Worm (Caenorhabditis elegans) whole organism, midembryonic: Measurements from ENCODE around the gene C06H5.6.
"Not testable (repeated sequence)": the region's sequence is repeated elsewhere in the genome, so short reads cannot be mapped to it uniquely, and the experiment has no call there.

Experiments
- T22C8.4 ChIP-seq: fragments of 200-800 bp; sonication (Bioruptor generic); IDR thresholded peaks from 2 replicates; pipeline ENCODE4 v1.3.6; 2022; ENCODE audit warnings: missing genetic modification characterization, missing compliant biosample characterization
- cog-1 ChIP-seq: sonication (generic microtip); optimal IDR thresholded peaks from 2 replicates; lab custom pipeline; 2016; ENCODE audit warnings: missing genetic modification characterization, missing compliant biosample characterization
- flt-1 ChIP-seq: fragments of 200-800 bp; sonication (Bioruptor generic); IDR thresholded peaks from 2 replicates; pipeline ENCODE4 v1.3.6; 2022; ENCODE audit warnings: missing genetic modification characterization, missing compliant biosample characterization
- klf-2 ChIP-seq: fragments of 200-800 bp; sonication (Bioruptor generic); conservative IDR thresholded peaks from 2 replicates; pipeline ENCODE4 v1.3.6; 2022; ENCODE audit warnings: missing genetic modification reagents, missing genetic modification characterization, missing compliant biosample characterization
- med-1 ChIP-seq: sonication (generic microtip); optimal IDR thresholded peaks from 2 replicates; lab custom pipeline; 2017; ENCODE audit warnings: missing genetic modification characterization, mild to moderate bottlenecking, missing compliant biosample characterization, antibody characterized with exemption, missing genetic modification reagents; ENCODE audit not compliant: insufficient read depth
- ref-1 ChIP-seq: fragments of 200-800 bp; sonication (Bioruptor generic); conservative IDR thresholded peaks from 2 replicates; pipeline ENCODE4 v1.3.6; 2022; ENCODE audit warnings: missing genetic modification reagents, missing genetic modification characterization, missing compliant biosample characterization
- tab-1 ChIP-seq: fragments of 200-800 bp; sonication (Bioruptor generic); IDR thresholded peaks from 2 replicates; pipeline ENCODE4 v1.3.6; 2022; ENCODE audit warnings: missing genetic modification characterization, missing compliant biosample characterization
- ztf-23 ChIP-seq: fragments of 200-800 bp; sonication (Bioruptor generic); IDR thresholded peaks from 2 replicates; pipeline ENCODE4 v1.3.6; 2022; ENCODE audit warnings: missing genetic modification reagents, missing genetic modification characterization, missing compliant biosample characterization
- ztf-29 ChIP-seq: fragments of 200-800 bp; sonication (Bioruptor generic); IDR thresholded peaks from 2 replicates; pipeline ENCODE4 v1.3.6; 2022; ENCODE audit warnings: missing genetic modification reagents, missing genetic modification characterization, missing compliant biosample characterization

C06H5.6 gene

DNA sequence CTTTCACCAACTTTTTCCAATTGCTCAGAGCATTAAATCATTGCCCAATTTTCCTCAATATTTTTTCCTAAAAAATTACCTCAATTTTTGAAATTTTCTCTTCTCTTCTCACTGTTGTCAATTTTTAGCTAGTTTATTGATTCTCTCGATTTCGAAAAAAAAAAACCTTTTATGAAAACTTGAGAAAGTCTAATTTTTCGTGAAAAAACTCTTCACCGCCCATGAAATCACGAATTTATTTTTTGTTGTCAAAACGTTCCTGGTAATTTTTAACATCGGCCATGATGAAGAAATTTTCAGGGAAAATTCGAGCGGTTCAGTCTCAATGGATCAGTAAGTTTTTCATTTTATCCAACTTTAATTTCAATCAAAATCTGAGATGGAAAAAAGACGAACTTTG, 10.7 kb upstream of the C06H5.6 start, which contains the start of gene fbxa-157:
fbxa-157 (plus strand) TSS at position 301 of the 400 bp plus-strand sequence.
- TF ChIP-seq med-1 (GFP tag; lab: Kevin White, UChicago) = no peak
- TF ChIP-seq tab-1 (GFP tag; lab: Robert Waterston, UW) = no peak
- no peak for TF ChIP-seq cog-1 (tag; lab: Kevin White, UChicago)
- TF ChIP-seq ref-1 (GFP tag; lab: Robert Waterston, UW) = no peak
- TF ChIP-seq T22C8.4 (GFP tag; lab: Robert Waterston, UW) = no peak
- TF ChIP-seq ztf-29 (GFP tag; lab: Robert Waterston, UW) = no peak
- no peak for TF ChIP-seq flt-1 (GFP tag; lab: Robert Waterston, UW)
- no peak for TF ChIP-seq klf-2 (GFP tag; lab: Robert Waterston, UW)
- TF ChIP-seq ztf-23 (GFP tag; lab: Robert Waterston, UW) = no peak

DNA sequence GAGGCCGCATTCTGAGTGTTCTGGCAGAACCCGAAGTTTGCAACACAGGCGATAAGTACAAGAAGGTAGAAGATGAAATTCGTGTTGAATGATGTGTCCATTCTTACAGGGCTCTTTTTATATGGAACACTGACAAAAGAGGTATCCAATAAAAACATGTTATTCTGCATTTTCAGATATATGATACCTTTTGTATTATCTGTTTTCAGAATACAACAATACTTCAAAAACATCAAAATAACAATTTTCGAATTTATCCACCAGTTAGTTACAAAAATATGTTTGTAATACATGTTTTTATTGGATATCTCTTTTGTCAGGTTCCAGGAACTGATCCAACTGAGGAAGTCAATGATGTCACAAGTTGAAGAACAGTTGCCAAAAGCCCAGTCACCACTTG, 8.9 kb upstream of the C06H5.6 start, which contains the start of gene C06H5.13:
C06H5.13 (minus strand) TSS at position 101 of the 400 bp plus-strand sequence.
- TF ChIP-seq ztf-29, klf-2, ref-1 (GFP tag; lab: Robert Waterston, UW): not testable (repeated sequence)

ce11 chrV:17896736-17897353, 8.1 kb upstream of the C06H5.6 start, which contains the start of gene fbxa-156:
Gene fbxa-156 (minus strand): TSS chrV:17896786.
- no peak for TF ChIP-seq ztf-23 (GFP tag; lab: Robert Waterston, UW)
- no peak for TF ChIP-seq flt-1 (GFP tag; lab: Robert Waterston, UW)
- TF ChIP-seq klf-2 (GFP tag; lab: Robert Waterston, UW) = no peak
- TF ChIP-seq ref-1 (GFP tag; lab: Robert Waterston, UW) = no peak
- no peak for TF ChIP-seq tab-1 (GFP tag; lab: Robert Waterston, UW)
- no peak for TF ChIP-seq T22C8.4 (GFP tag; lab: Robert Waterston, UW)
- no peak for TF ChIP-seq ztf-29 (GFP tag; lab: Robert Waterston, UW)
- TF ChIP-seq cog-1 (tag; lab: Kevin White, UChicago) = no peak

ce11 chrV:17894485-17894884, 5.7 kb upstream of the C06H5.6 start, which contains the start of gene C06H5.12:
Gene C06H5.12 (plus strand): TSS chrV:17894785.
- not testable (repeated sequence) for TF ChIP-seq ztf-23, T22C8.4, ref-1 (GFP tag; lab: Robert Waterston, UW)

DNA sequence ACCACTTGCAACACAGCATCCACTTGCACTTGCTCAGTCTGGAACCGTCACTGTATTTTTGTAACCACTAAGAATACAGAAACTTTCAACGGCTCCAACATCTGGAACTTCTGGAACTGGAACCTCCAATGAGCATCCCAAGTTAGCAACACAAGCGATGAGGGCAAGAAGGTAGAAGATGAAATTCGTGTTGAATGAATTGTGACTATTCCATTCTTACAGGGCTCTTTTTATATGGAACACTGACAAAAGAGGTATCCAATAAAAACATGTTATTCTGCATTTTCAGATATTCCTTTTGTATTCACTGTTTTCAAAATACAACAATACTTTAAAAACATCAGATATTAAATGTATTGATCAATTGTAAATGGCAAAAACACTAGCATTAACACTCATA, 5.2 kb upstream of the C06H5.6 start, which contains the start of gene C06H5.11:
C06H5.11 (minus strand) TSS at position 101 of the 400 bp plus-strand sequence.
- not testable (repeated sequence) for TF ChIP-seq T22C8.4 (GFP tag; lab: Robert Waterston, UW); med-1 (GFP tag; lab: Kevin White, UChicago); ref-1 (GFP tag; lab: Robert Waterston, UW)

ce11 chrV:17891317-17891716, 2.5 kb upstream of the C06H5.6 start:
- TF ChIP-seq ref-1 (GFP tag; lab: Robert Waterston, UW) = no peak
- no peak for TF ChIP-seq flt-1 (GFP tag; lab: Robert Waterston, UW)
- TF ChIP-seq med-1 (GFP tag; lab: Kevin White, UChicago) = no peak
- TF ChIP-seq ztf-29 (GFP tag; lab: Robert Waterston, UW) = no peak
- TF ChIP-seq T22C8.4 (GFP tag; lab: Robert Waterston, UW) = no peak
- TF ChIP-seq tab-1 (GFP tag; lab: Robert Waterston, UW) = no peak
- no peak for TF ChIP-seq ztf-23 (GFP tag; lab: Robert Waterston, UW)
- no peak for TF ChIP-seq cog-1 (tag; lab: Kevin White, UChicago)

ce11 chrV:17871049-17871448, 17.7 kb downstream of the C06H5.6 start, which contains the start of gene phf-14:
Gene phf-14 (plus strand): TSS chrV:17871393.
- TF ChIP-seq med-1 (GFP tag; lab: Kevin White, UChicago) = no peak
- TF ChIP-seq ztf-23 (GFP tag; lab: Robert Waterston, UW) = no peak
- TF ChIP-seq ref-1 (GFP tag; lab: Robert Waterston, UW) = no peak
- no peak for TF ChIP-seq flt-1 (GFP tag; lab: Robert Waterston, UW)

DNA sequence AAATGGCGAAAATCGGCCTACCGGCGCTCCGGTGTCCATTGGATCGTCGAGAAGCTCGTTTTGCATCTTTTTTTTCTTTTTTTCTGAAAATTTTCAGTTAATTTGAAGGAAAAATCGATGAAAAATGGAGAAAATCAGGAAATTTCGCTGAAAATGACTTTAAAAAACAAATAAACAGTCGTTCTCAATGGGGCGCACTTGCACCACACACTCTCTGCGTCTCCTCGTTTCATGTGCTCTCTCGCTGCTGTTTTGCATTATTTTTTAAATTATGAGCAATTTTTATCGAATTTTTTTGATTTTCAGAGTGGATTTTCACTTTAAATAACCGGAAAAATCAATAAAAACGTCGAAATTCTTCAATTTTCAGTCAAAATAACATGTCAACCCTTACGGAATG, 18.2 kb downstream of the C06H5.6 start, which contains the start of gene csn-1:
csn-1 (minus strand) TSS at position 83 of the 400 bp plus-strand sequence.
- TF ChIP-seq tab-1 (GFP tag; lab: Robert Waterston, UW) (no peak), flt-1 (GFP tag; lab: Robert Waterston, UW) (no peak), klf-2 (GFP tag; lab: Robert Waterston, UW) (no peak), med-1 (GFP tag; lab: Kevin White, UChicago) (no peak), ztf-29 (GFP tag; lab: Robert Waterston, UW) (no peak), ref-1 (GFP tag; lab: Robert Waterston, UW) (no peak), T22C8.4 (GFP tag; lab: Robert Waterston, UW) (no peak), ztf-23 (GFP tag; lab: Robert Waterston, UW) (no peak), cog-1 (tag; lab: Kevin White, UChicago) (no peak)

- TF ChIP-seq cog-1 (tag; lab: Kevin White, UChicago); klf-2 (GFP tag; lab: Robert Waterston, UW); T22C8.4 (GFP tag; lab: Robert Waterston, UW): not testable (repeated sequence)
Observed at ce11 chrV:17865309-17865708, 23.5 kb downstream of the C06H5.6 start, which contains the start of gene Y59A8A.8. Gene Y59A8A.8 (plus strand): TSS chrV:17865609.
